Worm (Caenorhabditis elegans) whole organism, late embryonic: ENCODE results near the gene T22D1.1.

ENCODE experiments used
- ceh-22 ChIP-seq: sonication (generic microtip); optimal IDR thresholded peaks from 2 replicates; lab custom pipeline; 2017; ENCODE audit warnings: missing biosample characterization, missing genetic modification characterization
- dve-1 ChIP-seq: sonication (generic microtip); optimal IDR thresholded peaks from 2 replicates; lab custom pipeline; 2017; ENCODE audit warnings: antibody characterized with exemption, mild to moderate bottlenecking, missing genetic modification characterization, missing compliant biosample characterization
- hlh-13 ChIP-seq: fragments of 200-800 bp; sonication (Bioruptor generic); optimal IDR thresholded peaks from 2 replicates; lab custom pipeline; 2018; ENCODE audit warnings: mild to moderate bottlenecking, missing genetic modification characterization, missing compliant biosample characterization
- lin-11 ChIP-seq: fragments of 200-800 bp; sonication (Bioruptor generic); optimal IDR thresholded peaks from 2 replicates; lab custom pipeline; 2018; ENCODE audit warnings: mild to moderate bottlenecking, missing genetic modification characterization, missing compliant biosample characterization
- npax-4 ChIP-seq: sonication (generic microtip); optimal IDR thresholded peaks from 2 replicates; lab custom pipeline; 2016; ENCODE audit warnings: missing genetic modification characterization, missing compliant biosample characterization
- pha-2 ChIP-seq: sonication (generic microtip); optimal IDR thresholded peaks from 2 replicates; lab custom pipeline; 2017; ENCODE audit warnings: mild to moderate bottlenecking, missing genetic modification characterization, missing compliant biosample characterization
- ref-2 ChIP-seq: sonication (generic microtip); optimal IDR thresholded peaks from 2 replicates; lab custom pipeline; 2016; ENCODE audit warnings: missing genetic modification characterization, missing compliant biosample characterization
- unc-55 ChIP-seq: sonication (generic microtip); optimal IDR thresholded peaks from 2 replicates; lab custom pipeline; 2017; ENCODE audit warnings: missing biosample characterization, missing genetic modification reagents, missing genetic modification characterization

DNA sequence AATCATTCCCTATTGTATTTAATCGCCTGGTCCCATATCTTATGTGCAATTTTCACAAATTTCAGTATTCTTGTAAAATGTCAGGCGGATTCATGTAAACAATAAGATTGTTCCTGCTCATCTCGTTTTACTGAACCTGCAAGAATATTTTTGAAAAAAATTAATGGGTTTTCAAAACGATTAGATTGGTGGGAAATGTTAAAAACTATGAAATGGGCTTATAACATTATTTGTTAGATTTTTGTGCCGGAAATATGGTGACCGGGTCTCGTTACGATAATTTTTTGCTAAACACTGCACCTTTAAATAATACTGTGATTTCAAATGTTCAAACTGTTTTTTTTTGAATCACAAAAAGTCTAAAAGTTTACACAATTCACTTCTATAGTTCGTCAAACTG lies 17.7 kb upstream of the T22D1.1 start:
- no peak for TF ChIP-seq unc-55 (GFP tag; lab: Kevin White, UChicago)
- no peak for TF ChIP-seq pha-2 (tag; lab: Kevin White, UChicago)
- TF ChIP-seq ref-2 (tag; lab: Kevin White, UChicago) = no peak
- TF ChIP-seq ceh-22 = no peak
- TF ChIP-seq npax-4 (tag; lab: Kevin White, UChicago) = no peak
- TF ChIP-seq dve-1 (tag; lab: Kevin White, UChicago) = no peak
- no peak for TF ChIP-seq lin-11 (tag; lab: Kevin White, UChicago)
- TF ChIP-seq hlh-13 (GFP tag; lab: Kevin White, UChicago) = no peak
